Worm (Caenorhabditis elegans) whole organism, L4/young adult: ENCODE results near the gene C35D10.10.

Experiments used
- dao-5 ChIP-seq: sonication (generic microtip); optimal IDR thresholded peaks from 2 replicates; lab custom pipeline; 2016; ENCODE audit warnings: missing genotype, missing genetic modification characterization, moderate library complexity, missing compliant biosample characterization
- him-1 ChIP-seq: sonication (generic microtip); optimal IDR thresholded peaks from 2 replicates; lab custom pipeline; 2016; ENCODE audit warnings: missing genotype, missing genetic modification reagents, missing genetic modification characterization, missing compliant biosample characterization

ce11 chrIII:4870478-4870877 is 8.9 kb upstream of the C35D10.10 start, which contains the start of gene gipc-1:
- TF ChIP-seq him-1 (tag; lab: Kevin White, UChicago): no peak
- no peak for TF ChIP-seq dao-5 (tag; lab: Kevin White, UChicago)
